Fruit fly (Drosophila melanogaster) whole organism, embryonic: Measurements from ENCODE around the gene Megf8.
A peak's percentile ranks its signal among the peaks of the same experiment; 100 is the strongest.

ENCODE experiments used
- Atf6 ChIP-seq: fragments of 200-800 bp; sonication (Bioruptor generic); IDR thresholded peaks from 2 replicates; pipeline ENCODE4 v1.3.6; 2022; ENCODE audit warnings: missing biosample characterization, missing genetic modification characterization
- CG10209 ChIP-seq: fragments of 200-800 bp; sonication (Bioruptor generic); optimal IDR thresholded peaks from 3 replicates; lab custom pipeline; 2017; ENCODE audit warnings: missing biosample characterization, mild to moderate bottlenecking, missing genetic modification characterization, missing genetic modification reagents
- CG10979 ChIP-seq: fragments of 200-800 bp; sonication (Bioruptor generic); optimal IDR thresholded peaks from 2 replicates; lab custom pipeline; 2018; ENCODE audit warnings: missing biosample characterization, mild to moderate bottlenecking, missing genetic modification characterization, moderate library complexity
- CG1603 ChIP-seq: fragments of 200-800 bp; sonication (Bioruptor generic); optimal IDR thresholded peaks from 2 replicates; lab custom pipeline; 2019; ENCODE audit warnings: missing biosample characterization, mild to moderate bottlenecking, missing genetic modification characterization, moderate library complexity
- CG18599 ChIP-seq: fragments of 200-800 bp; sonication (Bioruptor generic); optimal IDR thresholded peaks from 3 replicates; lab custom pipeline; 2017; ENCODE audit warnings: missing biosample characterization, missing genetic modification characterization, mild to moderate bottlenecking, moderate library complexity, missing genetic modification reagents
- CG2120 ChIP-seq: fragments of 200-800 bp; sonication (Bioruptor generic); optimal IDR thresholded peaks from 3 replicates; lab custom pipeline; 2016; ENCODE audit warnings: missing biosample characterization, missing genetic modification characterization
- CG2678 ChIP-seq: fragments of 200-800 bp; sonication (Bioruptor generic); optimal IDR thresholded peaks from 3 replicates; lab custom pipeline; 2019; ENCODE audit warnings: missing biosample characterization, mild to moderate bottlenecking, missing genetic modification characterization, moderate library complexity
- CG32532 ChIP-seq: fragments of 200-800 bp; sonication (Bioruptor generic); IDR thresholded peaks from 2 replicates; pipeline ENCODE4 v1.3.6; 2022; ENCODE audit warnings: missing biosample characterization, missing genetic modification characterization
- CG3281 ChIP-seq: fragments of 200-800 bp; sonication (Bioruptor generic); optimal IDR thresholded peaks from 3 replicates; lab custom pipeline; 2017; ENCODE audit warnings: missing biosample characterization, mild to moderate bottlenecking, missing genetic modification characterization
- CG34422 ChIP-seq: fragments of 200-800 bp; sonication (Bioruptor generic); IDR thresholded peaks from 3 replicates; pipeline ENCODE4 v1.3.6; 2022; ENCODE audit warnings: missing biosample characterization, missing genetic modification characterization
- CG6791 ChIP-seq: fragments of 200-800 bp; sonication (Bioruptor generic); IDR thresholded peaks from 3 replicates; pipeline ENCODE4 v1.3.6; 2022; ENCODE audit warnings: missing biosample characterization, missing genetic modification characterization; ENCODE audit not compliant: partially characterized antibody
- CG7839 ChIP-seq: fragments of 200-800 bp; sonication (Bioruptor generic); optimal IDR thresholded peaks from 3 replicates; lab custom pipeline; 2018; ENCODE audit warnings: missing biosample characterization, mild to moderate bottlenecking, missing genetic modification characterization, moderate library complexity
- Dip2 ChIP-seq: fragments of 200-800 bp; sonication (Bioruptor generic); IDR thresholded peaks from 2 replicates; pipeline ENCODE4 v1.3.6; 2022; ENCODE audit warnings: missing biosample characterization, missing genetic modification characterization
- Drgx ChIP-seq: fragments of 200-800 bp; sonication (Bioruptor generic); IDR thresholded peaks from 2 replicates; pipeline ENCODE4 v1.3.6; 2022; ENCODE audit warnings: missing biosample characterization, missing genetic modification characterization
- HLH54F ChIP-seq: fragments of 200-800 bp; sonication (Bioruptor generic); optimal IDR thresholded peaks from 3 replicates; lab custom pipeline; 2016; ENCODE audit warnings: missing biosample characterization, missing genetic modification characterization
- Hsf ChIP-seq: fragments of 200-800 bp; sonication (Bioruptor generic); optimal IDR thresholded peaks from 3 replicates; lab custom pipeline; 2016; ENCODE audit warnings: missing biosample characterization, missing genetic modification characterization
- Jarid2 ChIP-seq: fragments of 200-800 bp; sonication (Bioruptor generic); optimal IDR thresholded peaks from 3 replicates; lab custom pipeline; 2017; ENCODE audit warnings: mild to moderate bottlenecking, missing biosample characterization, missing genetic modification reagents, missing genetic modification characterization
- Med ChIP-seq: fragments of 200-800 bp; sonication (Bioruptor generic); peaks from one replicate; lab custom pipeline; 2016; ENCODE audit warnings: missing biosample characterization, missing genetic modification characterization, mild to moderate bottlenecking, inconsistent platforms, moderate library complexity
- Myb ChIP-seq: fragments of 200-800 bp; sonication (Bioruptor generic); optimal IDR thresholded peaks from 2 replicates; lab custom pipeline; 2016; ENCODE audit warnings: missing biosample characterization, missing genetic modification characterization
- NFAT ChIP-seq: fragments of 200-800 bp; sonication (Bioruptor generic); IDR thresholded peaks from 2 replicates; pipeline ENCODE4 v1.3.6; 2022; ENCODE audit warnings: missing biosample characterization, missing genetic modification characterization
- Oli ChIP-seq: fragments of 200-800 bp; sonication (Bioruptor generic); optimal IDR thresholded peaks from 2 replicates; lab custom pipeline; 2018; ENCODE audit warnings: missing biosample characterization, mild to moderate bottlenecking, missing genetic modification characterization, moderate library complexity
- al ChIP-seq: fragments of 200-800 bp; sonication (Bioruptor generic); IDR thresholded peaks from 2 replicates; pipeline ENCODE4 v1.3.6; 2022; ENCODE audit warnings: missing biosample characterization, missing genetic modification characterization
- croc ChIP-seq: fragments of 200-800 bp; sonication (Bioruptor generic); conservative IDR thresholded peaks from 3 replicates; pipeline ENCODE4 v1.3.6; 2022; ENCODE audit warnings: missing biosample characterization, missing genetic modification characterization
- fru ChIP-seq: fragments of >200 bp; optimal IDR thresholded peaks from 2 replicates; lab custom pipeline; 2017
- gem ChIP-seq: fragments of 200-800 bp; sonication (Bioruptor generic); optimal IDR thresholded peaks from 2 replicates; lab custom pipeline; 2019; ENCODE audit warnings: missing biosample characterization, mild to moderate bottlenecking, missing genetic modification characterization, moderate library complexity
- h ChIP-seq: fragments of >200 bp; optimal IDR thresholded peaks from 2 replicates; lab custom pipeline; 2017
- ham ChIP-seq: fragments of 200-800 bp; sonication (Bioruptor generic); IDR thresholded peaks from 2 replicates; pipeline ENCODE4 v1.3.6; 2022; ENCODE audit warnings: missing biosample characterization, missing genetic modification characterization
- lab ChIP-seq: fragments of 200-800 bp; sonication (Bioruptor generic); optimal IDR thresholded peaks from 3 replicates; lab custom pipeline; 2017; ENCODE audit warnings: missing biosample characterization, missing genetic modification characterization, mild to moderate bottlenecking, moderate library complexity, missing genetic modification reagents
- lbe ChIP-seq: fragments of 200-800 bp; sonication (Bioruptor generic); optimal IDR thresholded peaks from 2 replicates; lab custom pipeline; 2016; ENCODE audit warnings: missing biosample characterization, mild to moderate bottlenecking, missing genetic modification characterization
- nom ChIP-seq: fragments of 200-800 bp; sonication (Bioruptor generic); optimal IDR thresholded peaks from 2 replicates; lab custom pipeline; 2017; ENCODE audit warnings: missing biosample characterization, missing genetic modification characterization, mild to moderate bottlenecking, moderate library complexity, missing genetic modification reagents
- otp ChIP-seq: fragments of 200-800 bp; sonication (Bioruptor generic); IDR thresholded peaks from 3 replicates; pipeline ENCODE4, ENCODE4 v1.3.6; 2022; ENCODE audit warnings: missing biosample characterization, missing genetic modification characterization
- pan ChIP-seq, 4 experiments: fragments of >200 bp in 3 of 4; fragments of 200-800 bp in 1 of 4; sonication (Bioruptor generic) in 1 of 4; optimal IDR thresholded peaks in 3 of 4; IDR thresholded peaks in 1 of 4; 2 replicates each; pipeline versions ENCODE4 v1.3.6 to Lab custom; 2017 to 2022; ENCODE audit warnings: missing biosample characterization in 2 of 4, missing genetic modification characterization in 2 of 4, mixed read lengths in 1 of 4
- prd ChIP-seq, 3 experiments: fragments of >200 bp in 2 of 3; fragments of 200-800 bp in 1 of 3; sonication (Bioruptor generic) in 1 of 3; optimal IDR thresholded peaks in 2 of 3; IDR thresholded peaks in 1 of 3; 2 replicates in 2 of 3; 3 replicates in 1 of 3; pipeline versions ENCODE4 v1.3.6 to Lab custom; 2017 to 2022; ENCODE audit warnings: missing biosample characterization in 1 of 3, missing genetic modification characterization in 1 of 3
- pzg ChIP-seq: fragments of 200-800 bp; sonication (Bioruptor generic); optimal IDR thresholded peaks from 3 replicates; lab custom pipeline; 2018; ENCODE audit warnings: missing biosample characterization, mild to moderate bottlenecking, missing genetic modification characterization, moderate library complexity
- slbo ChIP-seq: fragments of 200-800 bp; sonication (Bioruptor generic); IDR thresholded peaks from 2 replicates; pipeline ENCODE4 v1.3.6; 2022; ENCODE audit warnings: missing biosample characterization, missing genetic modification characterization
- sqz ChIP-seq: fragments of 200-800 bp; sonication (Bioruptor generic); optimal IDR thresholded peaks from 3 replicates; lab custom pipeline; 2018; ENCODE audit warnings: missing biosample characterization, mild to moderate bottlenecking, missing genetic modification characterization

The Megf8 gene

DNA sequence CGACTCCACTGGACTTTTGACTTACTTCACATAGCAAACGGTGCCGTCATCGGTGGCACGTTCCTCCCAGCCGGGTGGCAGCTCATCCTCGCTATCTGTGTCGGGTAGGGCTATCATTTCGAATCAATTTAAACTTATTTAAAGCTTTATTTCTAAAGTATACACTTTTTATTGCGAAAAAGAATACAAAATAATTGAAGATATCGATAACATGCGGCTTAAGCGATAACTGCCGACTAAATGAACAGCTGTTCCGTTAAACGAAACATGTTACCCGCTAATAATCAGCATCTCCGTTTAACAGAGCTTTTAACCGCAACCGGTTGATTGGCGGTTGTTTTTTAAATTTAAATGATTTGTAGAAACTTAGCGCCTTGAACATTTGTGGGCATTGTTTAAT, 39.2 kb upstream of the Megf8 start, which contains the start of gene Wwox (continued):
- TF ChIP-seq croc (GFP tag; lab: Robert Waterston, UW) = no peak
- peak; percentile 41 for TF ChIP-seq lbe (GFP tag; lab: Kevin White, UChicago)
- TF ChIP-seq otp (GFP tag; lab: Robert Waterston, UW) = no peak
- TF ChIP-seq CG10209 = no peak
- no peak for TF ChIP-seq Hsf
- peak; percentile 39; the same call in 2 of the 3 replicates for TF ChIP-seq CG6791
- no peak for TF ChIP-seq HLH54F (GFP tag; lab: Kevin White, UChicago)
- TF ChIP-seq pzg (GFP tag; lab: Kevin White, UChicago) = peak; percentile 30

DNA sequence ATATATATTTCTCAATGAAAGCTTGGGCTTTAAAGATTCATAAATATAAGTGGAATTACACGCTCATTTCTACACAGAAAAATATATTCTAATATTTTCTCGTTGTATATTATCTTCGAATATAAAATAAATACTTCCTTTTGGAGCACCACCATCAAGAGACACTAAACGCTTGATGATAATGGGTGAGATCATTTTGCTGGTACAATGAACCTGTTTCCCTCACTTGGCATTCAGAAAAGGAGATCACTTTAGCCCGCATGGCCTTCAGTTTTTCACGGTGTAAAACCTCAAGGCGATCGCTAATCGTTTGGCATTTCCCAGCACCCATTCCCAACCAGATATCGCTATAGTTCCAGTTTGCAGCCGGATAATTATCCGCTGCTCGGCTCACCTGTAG, 37.2 kb upstream of the Megf8 start:
- TF ChIP-seq fru (lab: Kevin White, UChicago) (no peak), CG32532 (GFP tag; lab: Robert Waterston, UW) (peak; percentile 32; the same call in 1 of the 2 replicates), lbe (GFP tag; lab: Kevin White, UChicago) (peak; percentile 39), CG3281 (GFP tag; lab: Kevin White, UChicago) (peak; percentile 20), nom (GFP tag; lab: Kevin White, UChicago) (peak; percentile 67), CG2678 (tag; lab: Kevin White, UChicago) (peak; percentile 20), pan (optimal IDR thresholded peaks at IDR 0.05; lab: Kevin White, UChicago) (no peak), pan (GFP tag; optimal IDR thresholded peaks at IDR 0.05 in 1 of 2, IDR thresholded peaks at IDR 0.05 in 1 of 2) (peak in 1 of 2 experiments; percentile 12), Dip2 (GFP tag; lab: Robert Waterston, UW) (no peak), sqz (GFP tag; lab: Kevin White, UChicago) (no peak), Jarid2 (GFP tag; lab: Kevin White, UChicago) (no peak), ham (no peak), Drgx (GFP tag; lab: Robert Waterston, UW) (peak; percentile 48), CG34422 (GFP tag; lab: Robert Waterston, UW) (no peak), Med (peak; percentile 46), CG18599 (GFP tag; lab: Kevin White, UChicago) (peak; percentile 21), Oli (tag; lab: Kevin White, UChicago) (no peak), gem (tag; lab: Kevin White, UChicago) (peak; percentile 16), Myb (GFP tag; lab: Kevin White, UChicago) (no peak), al (peak; percentile 11; the same call in 1 of the 2 replicates), CG2120 (peak; percentile 14), CG6791 (0 out of 3 replicates have a peak, but pooled peaks have one; percentile 36), prd (optimal IDR thresholded peaks at IDR 0.05; lab: Kevin White, UChicago) (no peak), prd (GFP tag; IDR thresholded peaks at IDR 0.05; lab: Robert Waterston, UW) (peak; percentile 26; the same call in 1 of the 3 replicates), Atf6 (GFP tag; lab: Robert Waterston, UW) (0 out of 2 replicates have a peak, but pooled peaks have one; percentile 8), lab (GFP tag; lab: Kevin White, UChicago) (peak; percentile 17), CG1603 (tag; lab: Kevin White, UChicago) (no peak), NFAT (GFP tag; lab: Robert Waterston, UW) (peak; percentile 15; the same call in 1 of the 2 replicates), h (lab: Kevin White, UChicago) (no peak), CG7839 (tag; lab: Kevin White, UChicago) (peak; percentile 11), CG10979 (tag; lab: Kevin White, UChicago) (no peak), slbo (GFP tag; lab: Robert Waterston, UW) (peak; percentile 27; the same call in 1 of the 2 replicates)
